Fruit fly (Drosophila melanogaster) whole organism: Measurements from ENCODE around the gene eas.

Experiments used
- CG8478 ChIP-seq: fragments of >200 bp; optimal IDR thresholded peaks from 2 replicates; lab custom pipeline; 2018; ENCODE audit warnings: inconsistent platforms
- EcR ChIP-seq, 2 experiments: fragments of >200 bp; optimal IDR thresholded peaks; 2 replicates each; lab custom pipeline; 2017; ENCODE audit warnings: missing biosample characterization in 2 of 2, missing genetic modification characterization in 2 of 2, missing genetic modification reagents in 2 of 2
- pan ChIP-seq: fragments of >200 bp; optimal IDR thresholded peaks from 2 replicates; lab custom pipeline; 2017
- psq ChIP-seq: fragments of >200 bp; optimal IDR thresholded peaks from 2 replicates; lab custom pipeline; 2017
- usp ChIP-seq: fragments of >200 bp; optimal IDR thresholded peaks from 2 replicates; lab custom pipeline; 2017; ENCODE audit warnings: missing biosample characterization, missing genetic modification characterization, mixed read lengths

DNA sequence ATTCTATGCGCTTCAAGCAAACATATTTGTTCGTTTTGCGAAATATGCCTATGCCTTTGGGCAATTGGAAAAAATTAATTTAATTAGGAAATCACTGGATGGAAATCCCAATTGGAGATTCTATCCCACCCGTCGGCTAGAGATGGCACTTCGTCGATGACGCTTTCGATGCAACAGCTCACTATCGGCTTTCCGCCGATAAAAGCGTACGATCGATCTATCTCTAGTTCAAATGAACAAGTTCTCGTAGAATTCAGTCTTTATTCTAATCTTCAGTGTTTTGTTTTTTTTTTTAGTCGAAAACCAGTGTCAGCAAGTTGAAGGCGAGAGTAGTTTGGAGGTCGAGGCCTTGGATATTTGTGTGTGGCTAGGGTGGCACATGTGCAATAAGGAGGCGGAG lies 44.9 kb downstream of the eas start, which contains the start of the genes CG9917 and CG32579:
- TF ChIP-seq psq: no peak
- TF ChIP-seq usp (GFP tag; lab: Kevin White, UChicago): no peak
- TF ChIP-seq pan: no peak
- TF ChIP-seq EcR (GFP tag; optimal IDR thresholded peaks at IDR 0.05; lab: Kevin White, UChicago): no peak
- no peak for TF ChIP-seq CG8478
